Worm (Caenorhabditis elegans) whole organism, young adult: ENCODE results near the gene M151.10.

Experiments
- B0336.3 ChIP-seq: fragments of 200-800 bp; sonication (Bioruptor generic); IDR thresholded peaks from 2 replicates; pipeline ENCODE4 v1.3.6; 2022; ENCODE audit warnings: missing genetic modification characterization, missing compliant biosample characterization
- F22D6.2 ChIP-seq: sonication (generic microtip); optimal IDR thresholded peaks from 2 replicates; lab custom pipeline; 2016; ENCODE audit warnings: mild to moderate bottlenecking, missing genetic modification characterization, missing compliant biosample characterization
- F23B12.7 ChIP-seq: sonication (generic microtip); optimal IDR thresholded peaks from 2 replicates; lab custom pipeline; 2017; ENCODE audit warnings: missing genetic modification characterization, mild to moderate bottlenecking, missing compliant biosample characterization, antibody characterized with exemption, moderate library complexity; ENCODE audit not compliant: insufficient read depth
- F55B11.4 ChIP-seq: sonication (generic microtip); optimal IDR thresholded peaks from 2 replicates; lab custom pipeline; 2016; ENCODE audit warnings: missing compliant biosample characterization, missing genetic modification characterization, borderline replicate concordance; ENCODE audit not compliant: insufficient read depth
- K12H6.12 ChIP-seq: fragments of 200-800 bp; sonication (Bioruptor generic); optimal IDR thresholded peaks from 2 replicates; lab custom pipeline; 2018; ENCODE audit warnings: mild to moderate bottlenecking, missing genetic modification characterization, missing compliant biosample characterization
- Y67H2A.10 ChIP-seq: fragments of 200-800 bp; sonication (Bioruptor generic); conservative IDR thresholded peaks from 2 replicates; pipeline ENCODE4 v1.3.6; 2022; ENCODE audit warnings: missing genetic modification reagents, missing genetic modification characterization, missing compliant biosample characterization
- akir-1 ChIP-seq: fragments of 200-800 bp; sonication (Bioruptor generic); optimal IDR thresholded peaks from 2 replicates; lab custom pipeline; 2018; ENCODE audit warnings: mild to moderate bottlenecking, missing genetic modification characterization, moderate library complexity, missing compliant biosample characterization
- aptf-3 ChIP-seq: fragments of 200-800 bp; sonication (Bioruptor generic); IDR thresholded peaks from 2 replicates; pipeline ENCODE4 v1.3.6; 2022; ENCODE audit warnings: missing genetic modification characterization, missing compliant biosample characterization
- athp-1 ChIP-seq: sonication (generic microtip); optimal IDR thresholded peaks from 2 replicates; lab custom pipeline; 2017; ENCODE audit warnings: mild to moderate bottlenecking, missing genetic modification characterization, missing compliant biosample characterization
- bed-2 ChIP-seq: fragments of 200-800 bp; sonication (Bioruptor generic); IDR thresholded peaks from 2 replicates; pipeline ENCODE4 v1.3.6; 2022; ENCODE audit warnings: missing genetic modification reagents, missing genetic modification characterization, missing compliant biosample characterization
- cebp-1 ChIP-seq, 2 experiments: fragments of 200-800 bp in 1 of 2; sonication (Bioruptor generic) in 1 of 2; sonication (generic microtip) in 1 of 2; IDR thresholded peaks in 1 of 2; optimal IDR thresholded peaks in 1 of 2; 2 replicates each; pipeline versions ENCODE4 v1.3.6 to Lab custom; 2017 to 2022; ENCODE audit warnings: missing compliant biosample characterization in 2 of 2, missing genetic modification characterization in 2 of 2, mild to moderate bottlenecking in 1 of 2, missing genetic modification reagents in 1 of 2, moderate library complexity in 1 of 2
- cebp-2 ChIP-seq: fragments of 200-800 bp; sonication (Bioruptor generic); IDR thresholded peaks from 2 replicates; pipeline ENCODE4 v1.3.6; 2022; ENCODE audit warnings: missing genetic modification characterization, missing compliant biosample characterization
- chd-7 ChIP-seq: sonication (generic microtip); optimal IDR thresholded peaks from 2 replicates; lab custom pipeline; 2016; ENCODE audit warnings: mild to moderate bottlenecking, missing genetic modification characterization, moderate library complexity, missing compliant biosample characterization
- efl-1 ChIP-seq: fragments of 150-350 bp; optimal IDR thresholded peaks from 2 replicates; lab custom pipeline; 2014; ENCODE audit warnings: missing biosample characterization, missing genetic modification reagents, missing genetic modification characterization
- egl-44 ChIP-seq: fragments of 200-800 bp; sonication (Bioruptor generic); IDR thresholded peaks from 2 replicates; pipeline ENCODE4 v1.3.6; 2022; ENCODE audit warnings: missing genetic modification reagents, missing genetic modification characterization, missing compliant biosample characterization
- ekl-4 ChIP-seq: fragments of 200-800 bp; sonication (Bioruptor generic); IDR thresholded peaks from 2 replicates; pipeline ENCODE4 v1.3.6; 2022; ENCODE audit warnings: missing genetic modification reagents, missing genetic modification characterization, missing compliant biosample characterization
- ets-4 ChIP-seq: fragments of 200-800 bp; sonication (Bioruptor generic); optimal IDR thresholded peaks from 2 replicates; lab custom pipeline; 2018; ENCODE audit warnings: mild to moderate bottlenecking, missing genetic modification characterization, missing compliant biosample characterization
- him-1 ChIP-seq: sonication (generic microtip); optimal IDR thresholded peaks from 2 replicates; lab custom pipeline; 2016; ENCODE audit warnings: missing genotype, missing genetic modification reagents, missing genetic modification characterization, missing compliant biosample characterization
- hrde-1 ChIP-seq: sonication (generic microtip); optimal IDR thresholded peaks from 2 replicates; lab custom pipeline; 2016; ENCODE audit warnings: missing genetic modification characterization, mild to moderate bottlenecking, missing compliant biosample characterization, moderate library complexity, missing genotype, missing genetic modification reagents, borderline replicate concordance
- let-607 ChIP-seq, 2 experiments: fragments of 200-800 bp in 1 of 2; sonication (Bioruptor generic) in 1 of 2; sonication (generic microtip) in 1 of 2; optimal IDR thresholded peaks; 2 replicates each; lab custom pipeline; 2016 to 2018; ENCODE audit warnings: mild to moderate bottlenecking in 2 of 2, missing compliant biosample characterization in 2 of 2, missing genetic modification characterization in 2 of 2, moderate library complexity in 2 of 2, missing genotype in 1 of 2
- lin-35 ChIP-seq, 3 experiments: fragments of 150-350 bp in 2 of 3; sonication (generic microtip) in 1 of 3; optimal IDR thresholded peaks; 2 replicates each; lab custom pipeline; 2014 to 2018; ENCODE audit warnings: missing biosample characterization in 3 of 3, missing genetic modification characterization in 3 of 3, missing genetic modification reagents in 3 of 3
- lsl-1 ChIP-seq: fragments of 200-800 bp; sonication (Bioruptor generic); optimal IDR thresholded peaks from 2 replicates; lab custom pipeline; 2018; ENCODE audit warnings: mild to moderate bottlenecking, missing genetic modification characterization, moderate library complexity, missing compliant biosample characterization
- madf-10 ChIP-seq: sonication (generic microtip); optimal IDR thresholded peaks from 2 replicates; lab custom pipeline; 2016; ENCODE audit warnings: mild to moderate bottlenecking, missing genetic modification characterization, missing compliant biosample characterization
- madf-8 ChIP-seq: fragments of 200-800 bp; sonication (Bioruptor generic); conservative IDR thresholded peaks from 2 replicates; pipeline ENCODE4 v1.3.6; 2022; ENCODE audit warnings: missing genetic modification reagents, missing genetic modification characterization, missing compliant biosample characterization
- mel-28 ChIP-seq: sonication (generic microtip); optimal IDR thresholded peaks from 2 replicates; lab custom pipeline; 2016; ENCODE audit warnings: borderline replicate concordance, mild to moderate bottlenecking, missing genetic modification characterization, missing compliant biosample characterization
- mes-4 ChIP-seq: sonication (generic microtip); optimal IDR thresholded peaks from 2 replicates; lab custom pipeline; 2016; ENCODE audit warnings: missing genotype, missing genetic modification characterization, missing compliant biosample characterization
- nhr-80 ChIP-seq: sonication (generic microtip); optimal IDR thresholded peaks from 2 replicates; lab custom pipeline; 2016; ENCODE audit warnings: missing genetic modification characterization, missing compliant biosample characterization
- nhr-90 ChIP-seq: sonication (generic microtip); optimal IDR thresholded peaks from 2 replicates; lab custom pipeline; 2016; ENCODE audit warnings: missing genotype, mild to moderate bottlenecking, missing genetic modification characterization, missing compliant biosample characterization
- pha-4 ChIP-seq: fragments of 150-350 bp; sonication (generic microtip); optimal IDR thresholded peaks from 2 replicates; lab custom pipeline; 2014; ENCODE audit warnings: missing biosample characterization, missing genetic modification reagents, missing genetic modification characterization
- rcor-1 ChIP-seq: fragments of 200-800 bp; sonication (Bioruptor generic); IDR thresholded peaks from 2 replicates; pipeline ENCODE4 v1.3.6; 2022; ENCODE audit warnings: missing genetic modification reagents, missing genetic modification characterization, missing compliant biosample characterization
- rpc-1 ChIP-seq, 2 experiments: fragments of 150-350 bp in 1 of 2; sonication (generic microtip) in 1 of 2; optimal IDR thresholded peaks; 2 replicates each; lab custom pipeline; 2014 to 2018; ENCODE audit warnings: missing biosample characterization in 1 of 2, missing genetic modification characterization in 1 of 2, missing genetic modification reagents in 1 of 2, missing genotype in 1 of 2
- snpc-1.1 ChIP-seq: sonication (generic microtip); optimal IDR thresholded peaks from 2 replicates; lab custom pipeline; 2017; ENCODE audit warnings: missing genetic modification characterization, mild to moderate bottlenecking, missing compliant biosample characterization, antibody characterized with exemption, moderate library complexity, missing genotype, missing genetic modification reagents; ENCODE audit not compliant: insufficient read depth
- snpc-4 ChIP-seq, 5 experiments: fragments of 150-350 bp in 1 of 5; sonication (generic microtip) in 4 of 5; optimal IDR thresholded peaks; 2 replicates each; lab custom pipeline; 2014 to 2018; ENCODE audit warnings: missing genetic modification characterization in 5 of 5, missing biosample characterization in 3 of 5, antibody characterized with exemption in 2 of 5, mild to moderate bottlenecking in 2 of 5, missing compliant biosample characterization in 2 of 5, missing genotype in 2 of 5, moderate library complexity in 2 of 5, missing genetic modification reagents in 1 of 5
- tbx-9 ChIP-seq: sonication (generic microtip); optimal IDR thresholded peaks from 2 replicates; lab custom pipeline; 2016; ENCODE audit warnings: borderline replicate concordance, missing genetic modification characterization, inconsistent platforms, missing compliant biosample characterization

The M151.10 gene

DNA sequence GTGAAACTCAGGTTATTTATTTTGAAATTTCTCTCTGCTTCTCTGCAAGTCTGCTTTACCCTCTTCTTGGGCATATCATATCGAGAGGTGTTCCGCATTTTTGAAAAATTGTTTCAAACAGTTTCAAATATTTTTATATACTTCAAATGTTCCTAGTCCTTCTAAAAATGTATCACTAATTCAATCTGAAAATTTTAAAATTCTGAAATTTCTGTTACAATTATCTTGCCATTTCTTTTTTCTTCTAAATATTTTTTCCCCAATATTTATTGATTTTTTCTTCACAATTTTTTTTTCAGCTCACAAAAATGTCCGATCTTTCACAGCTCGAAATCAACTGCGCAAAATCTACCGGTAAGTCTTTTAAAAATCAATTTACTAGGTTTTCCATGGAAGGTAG is 19.7 kb upstream of the M151.10 start, which contains the start of gene F19B10.4:
Gene F19B10.4 (plus strand): TSS at position 301 of the 400 bp plus-strand sequence.
- TF ChIP-seq pha-4 (tag; lab: Kevin White, UChicago), result no peak
- TF ChIP-seq snpc-1.1 (tag; lab: Kevin White, UChicago), result no peak
- TF ChIP-seq athp-1 (tag; lab: Kevin White, UChicago), result no peak
- TF ChIP-seq mes-4 (tag; lab: Kevin White, UChicago), result no peak
- TF ChIP-seq F23B12.7, result no peak
- no peak for TF ChIP-seq snpc-4 (GFP tag; optimal IDR thresholded peaks at IDR 0.05; lab: Kevin White, UChicago)
- TF ChIP-seq snpc-4 (tag; optimal IDR thresholded peaks at IDR 0.05; lab: Kevin White, UChicago), result no peak
- no peak for TF ChIP-seq akir-1
- TF ChIP-seq Y67H2A.10 (GFP tag; lab: Robert Waterston, UW), result no peak
- TF ChIP-seq lsl-1 (GFP tag; lab: Kevin White, UChicago), result no peak
- no peak for TF ChIP-seq nhr-90 (tag; lab: Kevin White, UChicago)
- no peak for TF ChIP-seq mel-28 (tag; lab: Kevin White, UChicago)
- TF ChIP-seq F55B11.4 (tag; lab: Kevin White, UChicago), result no peak
- no peak for TF ChIP-seq hrde-1 (tag; lab: Kevin White, UChicago)
- TF ChIP-seq K12H6.12 (tag; lab: Kevin White, UChicago), result no peak
- no peak for TF ChIP-seq let-607 (tag; optimal IDR thresholded peaks at IDR 0.05; lab: Kevin White, UChicago)
- TF ChIP-seq rpc-1 (optimal IDR thresholded peaks at IDR 0.05; lab: Kevin White, UChicago), result no peak
- TF ChIP-seq rpc-1 (tag; optimal IDR thresholded peaks at IDR 0.05; lab: Kevin White, UChicago), result no peak

DNA sequence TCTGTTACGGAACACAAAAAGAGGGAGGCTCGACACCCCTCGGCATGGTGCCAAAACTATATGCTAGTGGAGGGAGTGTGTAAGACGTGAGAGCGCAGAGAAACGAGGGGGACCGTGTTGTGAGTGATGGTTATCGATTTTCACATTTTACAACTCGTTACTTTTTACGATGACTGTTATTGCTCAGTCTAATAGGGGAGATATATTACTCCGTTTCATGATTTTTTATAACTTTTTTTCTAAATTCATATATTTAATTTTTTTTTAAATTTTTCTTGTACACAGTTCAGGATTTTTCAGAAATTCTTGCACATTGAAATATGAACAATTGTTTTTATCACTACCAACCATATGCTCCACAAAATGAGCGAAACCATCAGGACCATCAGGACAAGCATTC is 15.3 kb upstream of the M151.10 start, which contains the start of gene F19B10.5:
Gene F19B10.5 (plus strand): TSS at position 301 of the 400 bp plus-strand sequence.
- no peak for TF ChIP-seq rcor-1 (GFP tag; lab: Robert Waterston, UW)
- TF ChIP-seq let-607 (tag; optimal IDR thresholded peaks at IDR 0.05; lab: Kevin White, UChicago), result no peak
- no peak for TF ChIP-seq efl-1 (GFP tag; lab: Kevin White, UChicago)

DNA sequence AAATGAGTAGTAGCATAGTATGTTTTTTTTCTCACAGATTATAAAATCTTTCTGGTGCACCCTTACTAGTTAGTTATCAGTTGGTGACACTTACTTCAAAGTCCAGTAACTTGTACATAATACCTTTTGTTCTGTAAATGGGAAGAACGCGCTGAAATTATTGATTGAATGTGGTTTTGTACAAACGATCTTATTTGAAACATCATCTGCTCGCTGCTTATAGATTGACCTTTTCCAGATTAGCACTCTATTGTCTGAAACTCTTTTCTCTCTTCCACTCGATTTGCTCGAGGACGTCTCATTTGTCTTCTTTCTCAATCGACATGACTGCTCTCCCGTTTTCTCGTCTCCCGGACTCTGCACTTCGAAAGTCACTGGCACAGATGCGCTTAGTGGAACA is 7.0 kb upstream of the M151.10 start, which contains the start of gene fbxb-33:
Gene fbxb-33 (plus strand): TSS at position 301 of the 400 bp plus-strand sequence.
- TF ChIP-seq aptf-3 (GFP tag; lab: Robert Waterston, UW) (no peak), madf-8 (GFP tag; lab: Robert Waterston, UW) (no peak), nhr-80 (tag; lab: Kevin White, UChicago) (no peak), cebp-2 (GFP tag; lab: Robert Waterston, UW) (no peak), lin-35 (GFP tag; optimal IDR thresholded peaks at IDR 0.05; lab: Kevin White, UChicago) (no peak), madf-10 (no peak), ets-4 (GFP tag; lab: Kevin White, UChicago) (no peak), B0336.3 (no peak), him-1 (no peak), F22D6.2 (tag; lab: Kevin White, UChicago) (no peak), tbx-9 (no peak)

DNA sequence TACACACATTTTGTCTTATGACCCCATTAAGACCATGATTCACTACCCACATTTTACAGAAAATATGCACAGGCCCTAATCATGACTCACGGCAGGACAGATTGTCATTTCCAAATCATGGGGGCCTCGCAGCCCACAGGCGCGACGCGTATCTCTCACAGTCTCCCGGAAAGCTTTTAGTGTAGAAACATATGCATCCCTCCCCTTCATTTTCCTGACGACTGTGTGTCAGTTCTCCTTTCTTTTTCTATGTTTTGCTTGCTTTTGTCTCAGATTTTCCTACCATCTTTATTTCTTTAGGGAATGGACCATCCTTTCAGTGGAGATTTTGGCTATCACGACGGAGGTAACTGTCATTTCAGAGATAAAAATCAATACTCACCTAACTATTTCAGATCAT is 1.1 kb upstream of the M151.10 start, which contains the start of gene M151.1:
Gene M151.1 (plus strand): TSS at position 301 of the 400 bp plus-strand sequence.
- no peak for TF ChIP-seq bed-2
- TF ChIP-seq ekl-4 (GFP tag; lab: Robert Waterston, UW), result no peak
- no peak for TF ChIP-seq cebp-1 (GFP tag; IDR thresholded peaks at IDR 0.05; lab: Robert Waterston, UW)
- TF ChIP-seq cebp-1 (tag; optimal IDR thresholded peaks at IDR 0.05; lab: Kevin White, UChicago), result no peak
- no peak for TF ChIP-seq aptf-3 (GFP tag; lab: Robert Waterston, UW)
- TF ChIP-seq akir-1, result no peak
- no peak for TF ChIP-seq egl-44 (GFP tag; lab: Robert Waterston, UW)
- no peak for TF ChIP-seq chd-7 (tag; lab: Kevin White, UChicago)
